Fruit fly (Drosophila melanogaster) whole organism, wandering third instar larva: ENCODE measurements around the gene sick.

Source experiments
- Abd-B ChIP-seq: fragments of >200 bp; optimal IDR thresholded peaks from 2 replicates; lab custom pipeline; 2017; ENCODE audit warnings: missing biosample characterization, missing genetic modification characterization
- CG32264 ChIP-seq: fragments of 200-800 bp; sonication (Bioruptor generic); optimal IDR thresholded peaks from 2 replicates; lab custom pipeline; 2016; ENCODE audit warnings: missing biosample characterization, missing genetic modification characterization
- CG9705 ChIP-seq: fragments of 200-800 bp; sonication (Bioruptor generic); optimal IDR thresholded peaks from 2 replicates; lab custom pipeline; 2018; ENCODE audit warnings: missing biosample characterization, mild to moderate bottlenecking, missing genetic modification characterization
- CrebA ChIP-seq: fragments of 200-800 bp; sonication (Bioruptor generic); optimal IDR thresholded peaks from 2 replicates; lab custom pipeline; 2016; ENCODE audit warnings: missing biosample characterization, mild to moderate bottlenecking, missing genetic modification characterization, borderline replicate concordance
- Dfd ChIP-seq: fragments of >200 bp; optimal IDR thresholded peaks from 2 replicates; lab custom pipeline; 2017; ENCODE audit warnings: missing biosample characterization, missing genetic modification characterization
- Dif ChIP-seq: fragments of 200-275, 200-300 bp; sonication (Bioruptor generic); optimal IDR thresholded peaks from 2 replicates; lab custom pipeline; 2018; ENCODE audit warnings: missing biosample characterization, missing genetic modification characterization; ENCODE audit not compliant: partially characterized antibody
- GATAd ChIP-seq: sonication (Bioruptor generic); optimal IDR thresholded peaks from 2 replicates; lab custom pipeline; 2016; ENCODE audit warnings: missing biosample characterization, missing genetic modification characterization
- HLH106 ChIP-seq: fragments of 200-800 bp; optimal IDR thresholded peaks from 3 replicates; lab custom pipeline; 2019; ENCODE audit warnings: missing biosample characterization, mild to moderate bottlenecking, missing genetic modification characterization, moderate library complexity
- Hnf4 ChIP-seq: fragments of 200-800 bp; sonication (Bioruptor generic); optimal IDR thresholded peaks from 2 replicates; lab custom pipeline; 2016; ENCODE audit warnings: missing biosample characterization, mild to moderate bottlenecking, missing genetic modification characterization
- Hr78 ChIP-seq: fragments of >200 bp; optimal IDR thresholded peaks from 2 replicates; lab custom pipeline; 2017; ENCODE audit warnings: missing biosample characterization, missing genetic modification characterization
- Hr83 ChIP-seq: fragments of 200-300 bp; sonication (Bioruptor generic); optimal IDR thresholded peaks from 2 replicates; lab custom pipeline; 2016; ENCODE audit warnings: missing biosample characterization, mild to moderate bottlenecking, missing genetic modification characterization, moderate library complexity; ENCODE audit not compliant: poor library complexity, severe bottlenecking
- Jra ChIP-seq: sonication (Bioruptor generic); optimal IDR thresholded peaks from 2 replicates; lab custom pipeline; 2016; ENCODE audit warnings: missing biosample characterization, missing genetic modification characterization
- Mio ChIP-seq: sonication (Bioruptor generic); optimal IDR thresholded peaks from 2 replicates; lab custom pipeline; 2016; ENCODE audit warnings: missing biosample characterization, missing genetic modification characterization
- Myc ChIP-seq: fragments of >200 bp; optimal IDR thresholded peaks from 2 replicates; lab custom pipeline; 2017
- N ChIP-seq: fragments of >200 bp; optimal IDR thresholded peaks from 2 replicates; lab custom pipeline; 2018; ENCODE audit warnings: missing biosample characterization, missing external identifiers, missing genetic modification characterization
- OdsH ChIP-seq: fragments of 200-800 bp; sonication (Bioruptor generic); optimal IDR thresholded peaks from 2 replicates; lab custom pipeline; 2016; ENCODE audit warnings: missing biosample characterization, mild to moderate bottlenecking, missing genetic modification characterization
- Rel ChIP-seq, 2 experiments: fragments of 200-800 bp; sonication (Bioruptor generic) in 1 of 2; optimal IDR thresholded peaks; 2 replicates in 1 of 2; 3 replicates in 1 of 2; lab custom pipeline; 2016 to 2019; ENCODE audit warnings: mild to moderate bottlenecking in 2 of 2, missing biosample characterization in 2 of 2, missing genetic modification characterization in 2 of 2, moderate library complexity in 1 of 2
- Sp1 ChIP-seq: fragments of 200-800 bp; sonication (Bioruptor generic); optimal IDR thresholded peaks from 3 replicates; lab custom pipeline; 2019; ENCODE audit warnings: missing biosample characterization, mild to moderate bottlenecking, missing genetic modification characterization, moderate library complexity
- Vsx2 ChIP-seq: fragments of 200-300, 225-300 bp; sonication (Bioruptor generic); optimal IDR thresholded peaks from 2 replicates; lab custom pipeline; 2018; ENCODE audit warnings: missing biosample characterization, missing genetic modification characterization; ENCODE audit not compliant: partially characterized antibody
- br ChIP-seq: fragments of 200-800 bp; sonication (Bioruptor generic); optimal IDR thresholded peaks from 2 replicates; lab custom pipeline; 2016; ENCODE audit warnings: missing biosample characterization, missing genetic modification characterization
- brk ChIP-seq: fragments of 200-800 bp; sonication (Bioruptor generic); optimal IDR thresholded peaks from 2 replicates; lab custom pipeline; 2016; ENCODE audit warnings: missing biosample characterization, mild to moderate bottlenecking, missing genetic modification characterization
- dl ChIP-seq, 2 experiments: fragments of 175-275, 200-275 bp in 1 of 2; fragments of 200-275 bp in 1 of 2; sonication (Bioruptor generic); optimal IDR thresholded peaks; lab custom pipeline; 2018; ENCODE audit warnings: mild to moderate bottlenecking in 2 of 2, missing biosample characterization in 2 of 2, missing genetic modification characterization in 2 of 2, moderate library complexity in 2 of 2; ENCODE audit not compliant: partially characterized antibody in 2 of 2, insufficient read depth in 1 of 2
- dmrt93B ChIP-seq: fragments of 200-800 bp; sonication (Bioruptor generic); optimal IDR thresholded peaks from 2 replicates; lab custom pipeline; 2018; ENCODE audit warnings: missing biosample characterization, mild to moderate bottlenecking, missing genetic modification characterization
- dsf ChIP-seq: sonication (Bioruptor generic); optimal IDR thresholded peaks from 2 replicates; lab custom pipeline; 2016; ENCODE audit warnings: missing biosample characterization, missing genetic modification characterization, borderline replicate concordance
- ey ChIP-seq: fragments of 200-800 bp; sonication (Bioruptor generic); optimal IDR thresholded peaks from 2 replicates; lab custom pipeline; 2016; ENCODE audit warnings: missing biosample characterization, missing genetic modification characterization
- foxo ChIP-seq, 2 experiments: fragments of 200-800 bp; sonication (Bioruptor generic); optimal IDR thresholded peaks; 2 replicates in 1 of 2; 3 replicates in 1 of 2; lab custom pipeline; 2016 to 2017; ENCODE audit warnings: missing biosample characterization in 2 of 2, missing genetic modification characterization in 2 of 2
- fru ChIP-seq: fragments of 200-800 bp; sonication (Bioruptor generic); optimal IDR thresholded peaks from 3 replicates; lab custom pipeline; 2016; ENCODE audit warnings: missing biosample characterization, mild to moderate bottlenecking, missing genetic modification characterization
- h ChIP-seq: fragments of 200-800 bp; sonication (Bioruptor generic); optimal IDR thresholded peaks from 3 replicates; lab custom pipeline; 2016; ENCODE audit warnings: missing biosample characterization, mild to moderate bottlenecking, missing genetic modification characterization
- jim ChIP-seq: fragments of 175-275, 200-325 bp; sonication (Bioruptor generic); optimal IDR thresholded peaks from 2 replicates; lab custom pipeline; 2016; ENCODE audit warnings: missing biosample characterization, mild to moderate bottlenecking, missing genetic modification characterization
- lola ChIP-seq: fragments of >200 bp; optimal IDR thresholded peaks from 2 replicates; lab custom pipeline; 2017; ENCODE audit warnings: missing biosample characterization, missing genetic modification characterization
- pan ChIP-seq: fragments of >200 bp; optimal IDR thresholded peaks from 2 replicates; lab custom pipeline; 2017
- psq ChIP-seq: fragments of 200-800 bp; sonication (Bioruptor generic); optimal IDR thresholded peaks from 3 replicates; lab custom pipeline; 2017; ENCODE audit warnings: missing biosample characterization, mild to moderate bottlenecking, missing genetic modification characterization, moderate library complexity
- rgr ChIP-seq: fragments of 200-800 bp; sonication (Bioruptor generic); optimal IDR thresholded peaks from 3 replicates; lab custom pipeline; 2016; ENCODE audit warnings: missing biosample characterization, mild to moderate bottlenecking, missing genetic modification characterization
- sage ChIP-seq: fragments of 200-800 bp; sonication (Bioruptor generic); optimal IDR thresholded peaks from 2 replicates; lab custom pipeline; 2016; ENCODE audit warnings: missing biosample characterization, mild to moderate bottlenecking, missing genetic modification characterization
- sv ChIP-seq: fragments of 200-800 bp; sonication (Bioruptor generic); optimal IDR thresholded peaks from 3 replicates; lab custom pipeline; 2016; ENCODE audit warnings: missing biosample characterization, missing genetic modification characterization
- tai ChIP-seq: sonication (Bioruptor generic); optimal IDR thresholded peaks from 2 replicates; lab custom pipeline; 2016; ENCODE audit warnings: missing biosample characterization, missing genetic modification characterization
- usp ChIP-seq: fragments of >200 bp; optimal IDR thresholded peaks from 2 replicates; lab custom pipeline; 2017; ENCODE audit warnings: missing biosample characterization, missing genetic modification characterization
- woc ChIP-seq: sonication (Bioruptor generic); optimal IDR thresholded peaks from 2 replicates; lab custom pipeline; 2016; ENCODE audit warnings: missing biosample characterization, mild to moderate bottlenecking, missing genetic modification characterization

Gene sick

dm6 chr2L:19758511-19759128 is 37.5 kb upstream of the sick start, which contains the start of the genes CG10628 and Dus3 (continued):
- TF ChIP-seq pan (lab: Kevin White, UChicago) (no peak), tai (no peak), Mio (GFP tag; lab: Kevin White, UChicago) (no peak), br (peak; percentile 87), CG9705 (GFP tag; lab: Kevin White, UChicago) (peak; percentile 82), Jra (no peak), Hr78 (GFP tag; lab: Kevin White, UChicago) (no peak), Rel (GFP tag; optimal IDR thresholded peaks at IDR 0.05; lab: Kevin White, UChicago) (no peak), Rel (tag; optimal IDR thresholded peaks at IDR 0.05; lab: Kevin White, UChicago) (peak; percentile 65), Dif (no peak), Abd-B (GFP tag; lab: Kevin White, UChicago) (no peak), sv (GFP tag; lab: Kevin White, UChicago) (peak; percentile 87), GATAd (peak; percentile 17), CrebA (no peak)

- TF ChIP-seq jim (GFP tag; lab: Kevin White, UChicago) (no peak), CG9705 (GFP tag; lab: Kevin White, UChicago) (no peak), CG32264 (GFP tag; lab: Kevin White, UChicago) (no peak), psq (GFP tag; lab: Kevin White, UChicago) (no peak), ey (GFP tag; lab: Kevin White, UChicago) (no peak), pan (lab: Kevin White, UChicago) (no peak), brk (GFP tag; lab: Kevin White, UChicago) (no peak)
Observed at dm6 chr2L:19763446-19763772, 32.8 kb upstream of the sick start.

dm6 chr2L:19763773-19764580 is 32.2 kb upstream of the sick start, which contains the start of gene fbp:
Gene fbp, minus strand, starts transcription at chr2L:19764136.
- TF ChIP-seq Abd-B (GFP tag; lab: Kevin White, UChicago) (no peak), Sp1 (GFP tag; lab: Kevin White, UChicago) (peak; percentile 82), Hr83 (peak; percentile 49), jim (GFP tag; lab: Kevin White, UChicago) (peak; percentile 54), Rel (GFP tag; optimal IDR thresholded peaks at IDR 0.05; lab: Kevin White, UChicago) (no peak), Rel (tag; optimal IDR thresholded peaks at IDR 0.05; lab: Kevin White, UChicago) (peak; percentile 46), Hnf4 (GFP tag; lab: Kevin White, UChicago) (peak; percentile 31), woc (GFP tag; lab: Kevin White, UChicago) (peak; percentile 53), GATAd (no peak), Hr78 (GFP tag; lab: Kevin White, UChicago) (no peak), brk (GFP tag; lab: Kevin White, UChicago) (no peak), sage (GFP tag; lab: Kevin White, UChicago) (no peak), CrebA (no peak), Dfd (no peak), Mio (GFP tag; lab: Kevin White, UChicago) (no peak), HLH106 (peak; percentile 72), ey (GFP tag; lab: Kevin White, UChicago) (peak; percentile 16), dmrt93B (peak; percentile 74), lola (GFP tag; lab: Kevin White, UChicago) (no peak), Myc (lab: Kevin White, UChicago) (no peak), CG9705 (GFP tag; lab: Kevin White, UChicago) (no peak), pan (lab: Kevin White, UChicago) (no peak), usp (no peak), fru (GFP tag; lab: Kevin White, UChicago) (peak; percentile 27), OdsH (GFP tag; lab: Kevin White, UChicago) (peak; percentile 71), CG32264 (GFP tag; lab: Kevin White, UChicago) (no peak), psq (GFP tag; lab: Kevin White, UChicago) (peak; percentile 79), h (GFP tag; lab: Kevin White, UChicago) (peak; percentile 45), Vsx2 (no peak), sv (GFP tag; lab: Kevin White, UChicago) (peak; percentile 39), tai (no peak), dsf (GFP tag; lab: Kevin White, UChicago) (no peak), rgr (GFP tag; lab: Kevin White, UChicago) (peak; percentile 71), N (GFP tag; lab: Kevin White, UChicago) (no peak), br (no peak), dl (GFP tag; optimal IDR thresholded peaks at IDR 0.05; lab: Kevin White, UChicago; ENCODE audit: insufficient read depth in 1 of 2, partially characterized antibody in 2 of 2) (peak in 1 of 2 experiments; percentile 3), foxo (GFP tag; optimal IDR thresholded peaks at IDR 0.05; lab: Kevin White, UChicago) (peak in 1 of 2 experiments; percentile 78), Jra (no peak), Dif (no peak)
- TF ChIP-seq, all 38 proteins: peak for 17
